In genomic region chr3R:14473574-14473973, dm6 we compare ENCODE assay signal across 5 fruit fly cellular contexts.
TF ChIP-seq lines count a peak whose summit lies in the region.

No protein-coding gene starts in this region.

- no peak for TF ChIP-seq CTCF in whole organism, embryonic (GFP tag; optimal IDR thresholded peaks at IDR 0.05; lab: Kevin White, UChicago)

TF ChIP-seq in whole organism, adult, 20 proteins besides CTCF, POLR2A, EP300 and RAD21:
- TF ChIP-seq CG33017 (tag; optimal IDR thresholded peaks at IDR 0.05; lab: Kevin White, UChicago) (no peak), CG7045 (GFP tag; optimal IDR thresholded peaks at IDR 0.05; lab: Kevin White, UChicago) (peak; percentile 68), cnc (optimal IDR thresholded peaks at IDR 0.05; lab: Kevin White, UChicago) (no peak), tj (GFP tag; optimal IDR thresholded peaks at IDR 0.05; lab: Kevin White, UChicago) (peak; percentile 31), ovo (GFP tag; optimal IDR thresholded peaks at IDR 0.05; lab: Kevin White, UChicago) (no peak), Crg-1 (GFP tag; optimal IDR thresholded peaks at IDR 0.05; lab: Kevin White, UChicago) (no peak), CG11617 (GFP tag; optimal IDR thresholded peaks at IDR 0.05; lab: Kevin White, UChicago) (no peak), bab1 (GFP tag; optimal IDR thresholded peaks at IDR 0.05; lab: Kevin White, UChicago) (no peak), cic (GFP tag; optimal IDR thresholded peaks at IDR 0.05; lab: Kevin White, UChicago) (no peak), Clk (GFP tag; optimal IDR thresholded peaks at IDR 0.05; lab: Kevin White, UChicago) (no peak), CG5204 (GFP tag; optimal IDR thresholded peaks at IDR 0.05; lab: Kevin White, UChicago) (peak; percentile 51), kay (GFP tag; lab: Kevin White, UChicago; ENCODE audit: borderline replicate concordance) (no peak), Hr96 (GFP tag; optimal IDR thresholded peaks at IDR 0.05; lab: Kevin White, UChicago) (no peak), CG7101 (tag; optimal IDR thresholded peaks at IDR 0.05; lab: Kevin White, UChicago) (peak; percentile 14), pad (GFP tag; optimal IDR thresholded peaks at IDR 0.05; lab: Kevin White, UChicago) (no peak)

TF ChIP-seq in whole organism, embryonic, 481 proteins besides CTCF, POLR2A, EP300 and RAD21 (continues in another document):
- TF ChIP-seq Bgb (GFP tag; IDR thresholded peaks at IDR 0.05; lab: Robert Waterston, UW; ENCODE audit: partially characterized antibody) = no peak
- 0 out of 2 replicates have a peak, but pooled peaks have one; percentile 22 for TF ChIP-seq CG14667 (GFP tag; IDR thresholded peaks at IDR 0.05; lab: Robert Waterston, UW)
- TF ChIP-seq ken (GFP tag; IDR thresholded peaks at IDR 0.05; lab: Robert Waterston, UW) = no peak
- no peak for TF ChIP-seq inv (GFP tag; IDR thresholded peaks at IDR 0.05; lab: Robert Waterston, UW; ENCODE audit: partially characterized antibody)
- TF ChIP-seq Hey (tag; optimal IDR thresholded peaks at IDR 0.05; lab: Kevin White, UChicago) = no peak
- TF ChIP-seq Sox102F (GFP tag; optimal IDR thresholded peaks at IDR 0.05; lab: Kevin White, UChicago) = peak; percentile 50
- TF ChIP-seq CG4360 (GFP tag; IDR thresholded peaks at IDR 0.05; lab: Robert Waterston, UW) = no peak
- no peak for TF ChIP-seq pita (GFP tag; optimal IDR thresholded peaks at IDR 0.05; lab: Kevin White, UChicago)
- TF ChIP-seq p53 (GFP tag; optimal IDR thresholded peaks at IDR 0.05; lab: Kevin White, UChicago) = peak; percentile 22
- no peak for TF ChIP-seq Sox100B (GFP tag; optimal IDR thresholded peaks at IDR 0.05; lab: Kevin White, UChicago)
- TF ChIP-seq sim (GFP tag; IDR thresholded peaks at IDR 0.05; lab: Robert Waterston, UW) = no peak
- no peak for TF ChIP-seq ato (GFP tag; IDR thresholded peaks at IDR 0.05; lab: Robert Waterston, UW; ENCODE audit: partially characterized antibody)
- no peak for TF ChIP-seq sna (GFP tag; IDR thresholded peaks at IDR 0.05; lab: Robert Waterston, UW; ENCODE audit: partially characterized antibody)
- no peak for TF ChIP-seq Spps (tag; optimal IDR thresholded peaks at IDR 0.05; lab: Kevin White, UChicago)
- peak; percentile 29 for TF ChIP-seq CG10654 (GFP tag; optimal IDR thresholded peaks at IDR 0.05; lab: Kevin White, UChicago)
- no peak for TF ChIP-seq repo (GFP tag; optimal IDR thresholded peaks at IDR 0.05; lab: Kevin White, UChicago)
- peak; percentile 83 for TF ChIP-seq Dbx (GFP tag; IDR thresholded peaks at IDR 0.05; lab: Robert Waterston, UW)
- TF ChIP-seq CG9932 (GFP tag; IDR thresholded peaks at IDR 0.05; lab: Robert Waterston, UW) = peak; percentile 78
- peak; percentile 20 to 49 for TF ChIP-seq Hr51 (GFP tag; optimal IDR thresholded peaks at IDR 0.05; lab: Kevin White, UChicago)

TF ChIP-seq in whole organism, prepupa, 60 proteins besides CTCF, POLR2A, EP300 and RAD21 (continues in another document):
- TF ChIP-seq Ets96B (tag; optimal IDR thresholded peaks at IDR 0.05; lab: Kevin White, UChicago) (peak; percentile 62), eg (GFP tag; IDR thresholded peaks at IDR 0.05; lab: Robert Waterston, UW) (peak; percentile 90), dsx (GFP tag; optimal IDR thresholded peaks at IDR 0.05; lab: Kevin White, UChicago; ENCODE audit: poor library complexity, severe bottlenecking) (peak; percentile 75), Eip75B (GFP tag; optimal IDR thresholded peaks at IDR 0.05; lab: Kevin White, UChicago) (peak; percentile 28), Ets21C (GFP tag; optimal IDR thresholded peaks at IDR 0.05; lab: Kevin White, UChicago) (no peak), Gug (GFP tag; IDR thresholded peaks at IDR 0.05; lab: Robert Waterston, UW) (peak; percentile 84), spab (GFP tag; optimal IDR thresholded peaks at IDR 0.05; lab: Kevin White, UChicago) (peak; percentile 50), CG11762 (GFP tag; optimal IDR thresholded peaks at IDR 0.05; lab: Kevin White, UChicago; ENCODE audit: insufficient read depth) (peak; percentile 62), fd85E (GFP tag; optimal IDR thresholded peaks at IDR 0.05; lab: Kevin White, UChicago) (no peak), CG6854 (GFP tag; optimal IDR thresholded peaks at IDR 0.05; lab: Kevin White, UChicago) (no peak), pdm3 (GFP tag; optimal IDR thresholded peaks at IDR 0.05; lab: Kevin White, UChicago) (peak; percentile 72), CG6808 (GFP tag; optimal IDR thresholded peaks at IDR 0.05; lab: Kevin White, UChicago) (peak; percentile 45), CG3032 (tag; optimal IDR thresholded peaks at IDR 0.05; lab: Kevin White, UChicago) (peak; percentile 37), Lpt (GFP tag; optimal IDR thresholded peaks at IDR 0.05; lab: Kevin White, UChicago) (peak; percentile 54), CG15336 (GFP tag; IDR thresholded peaks at IDR 0.05; lab: Robert Waterston, UW) (peak; percentile 83), CG8632 (GFP tag; optimal IDR thresholded peaks at IDR 0.05; lab: Kevin White, UChicago) (peak; percentile 50), CG6276 (GFP tag; optimal IDR thresholded peaks at IDR 0.05; lab: Kevin White, UChicago) (peak; percentile 63), Hr38 (GFP tag; optimal IDR thresholded peaks at IDR 0.05; lab: Kevin White, UChicago) (no peak), CG31627 (GFP tag; optimal IDR thresholded peaks at IDR 0.05; lab: Kevin White, UChicago) (peak; percentile 59), CG9139 (GFP tag; optimal IDR thresholded peaks at IDR 0.05; lab: Kevin White, UChicago) (no peak)

TF ChIP-seq in whole organism, pupa, 21 proteins besides CTCF, POLR2A, EP300 and RAD21:
- peak; percentile 89 for TF ChIP-seq CG32121 (GFP tag; IDR thresholded peaks at IDR 0.05; lab: Robert Waterston, UW)
- TF ChIP-seq EcR (GFP tag; optimal IDR thresholded peaks at IDR 0.05; lab: Kevin White, UChicago) = no peak
- peak; percentile 67; the same call in 1 of the 2 replicates for TF ChIP-seq CG12605 (GFP tag; IDR thresholded peaks at IDR 0.05; lab: Robert Waterston, UW)
- peak; percentile 35 for TF ChIP-seq Pif1B (GFP tag; optimal IDR thresholded peaks at IDR 0.05; lab: Kevin White, UChicago)
- peak; percentile 51 for TF ChIP-seq D1 (tag; optimal IDR thresholded peaks at IDR 0.05; lab: Kevin White, UChicago)
- peak; percentile 61 for TF ChIP-seq CG34367 (tag; optimal IDR thresholded peaks at IDR 0.05; lab: Kevin White, UChicago)
- peak; percentile 89 for TF ChIP-seq fd96Ca (GFP tag; IDR thresholded peaks at IDR 0.05; lab: Robert Waterston, UW)
- peak; percentile 82 for TF ChIP-seq Ets98B (GFP tag; IDR thresholded peaks at IDR 0.05; lab: Robert Waterston, UW)
- peak; percentile 72 for TF ChIP-seq CG17806 (tag; optimal IDR thresholded peaks at IDR 0.05; lab: Kevin White, UChicago)
- TF ChIP-seq CG4496 (GFP tag; IDR thresholded peaks at IDR 0.05; lab: Robert Waterston, UW) = peak; percentile 90
- TF ChIP-seq CG10348 (GFP tag; IDR thresholded peaks at IDR 0.05; lab: Robert Waterston, UW) = 0 out of 2 replicates have a peak, but pooled peaks have one; percentile 35
- TF ChIP-seq CG15710 (tag; optimal IDR thresholded peaks at IDR 0.05; lab: Kevin White, UChicago) = peak; percentile 45
- TF ChIP-seq rn (GFP tag; IDR thresholded peaks at IDR 0.05; lab: Robert Waterston, UW) = no peak
- peak; percentile 72 for TF ChIP-seq CG9948 (tag; optimal IDR thresholded peaks at IDR 0.05; lab: Kevin White, UChicago)
- TF ChIP-seq Snoo (tag; optimal IDR thresholded peaks at IDR 0.05; lab: Kevin White, UChicago) = no peak
- TF ChIP-seq CG8159 (tag; optimal IDR thresholded peaks at IDR 0.05; lab: Kevin White, UChicago) = peak; percentile 65
- TF ChIP-seq CG13204 (GFP tag; optimal IDR thresholded peaks at IDR 0.05; lab: Kevin White, UChicago) = no peak
- no peak for TF ChIP-seq gl (tag; optimal IDR thresholded peaks at IDR 0.05; lab: Kevin White, UChicago)
- TF ChIP-seq CG14655 (GFP tag; optimal IDR thresholded peaks at IDR 0.05; lab: Kevin White, UChicago) = peak; percentile 84
- TF ChIP-seq CG8301 (tag; optimal IDR thresholded peaks at IDR 0.05; lab: Kevin White, UChicago) = peak; percentile 86
- TF ChIP-seq Pif1A (GFP tag; optimal IDR thresholded peaks at IDR 0.05; lab: Kevin White, UChicago) = peak; percentile 68

TF ChIP-seq in whole organism, wandering third instar larva, 38 proteins besides CTCF, POLR2A, EP300 and RAD21:
- TF ChIP-seq Hr83 (GFP tag; optimal IDR thresholded peaks at IDR 0.05; lab: Kevin White, UChicago; ENCODE audit: poor library complexity, severe bottlenecking) (no peak), Jra (GFP tag; optimal IDR thresholded peaks at IDR 0.05; lab: Kevin White, UChicago) (no peak), foxo (GFP tag; optimal IDR thresholded peaks at IDR 0.05; lab: Kevin White, UChicago) (peak in 1 of 2 experiments; percentile 63), lola (GFP tag; optimal IDR thresholded peaks at IDR 0.05; lab: Kevin White, UChicago) (no peak), sv (GFP tag; optimal IDR thresholded peaks at IDR 0.05; lab: Kevin White, UChicago) (peak; percentile 29), sage (GFP tag; optimal IDR thresholded peaks at IDR 0.05; lab: Kevin White, UChicago) (no peak), usp (GFP tag; optimal IDR thresholded peaks at IDR 0.05; lab: Kevin White, UChicago) (no peak), fru (GFP tag; optimal IDR thresholded peaks at IDR 0.05; lab: Kevin White, UChicago) (peak; percentile 41), GATAd (GFP tag; optimal IDR thresholded peaks at IDR 0.05; lab: Kevin White, UChicago) (no peak), dl (GFP tag; optimal IDR thresholded peaks at IDR 0.05; lab: Kevin White, UChicago; ENCODE audit: insufficient read depth in 1 of 2, partially characterized antibody in 2 of 2) (no peak), tai (GFP tag; optimal IDR thresholded peaks at IDR 0.05; lab: Kevin White, UChicago) (no peak), Hr78 (GFP tag; optimal IDR thresholded peaks at IDR 0.05; lab: Kevin White, UChicago) (no peak), HLH106 (tag; optimal IDR thresholded peaks at IDR 0.05; lab: Kevin White, UChicago) (peak; percentile 30), rgr (GFP tag; optimal IDR thresholded peaks at IDR 0.05; lab: Kevin White, UChicago) (peak; percentile 50), OdsH (GFP tag; optimal IDR thresholded peaks at IDR 0.05; lab: Kevin White, UChicago) (peak; percentile 36), h (GFP tag; optimal IDR thresholded peaks at IDR 0.05; lab: Kevin White, UChicago) (peak; percentile 32), br (GFP tag; optimal IDR thresholded peaks at IDR 0.05; lab: Kevin White, UChicago) (peak; percentile 7), ey (GFP tag; optimal IDR thresholded peaks at IDR 0.05; lab: Kevin White, UChicago) (peak; percentile 59), psq (GFP tag; optimal IDR thresholded peaks at IDR 0.05; lab: Kevin White, UChicago) (peak; percentile 2)
